Worm (Caenorhabditis elegans): ENCODE measurements around the gene F15E6.3.

F15E6.3 gene

DNA sequence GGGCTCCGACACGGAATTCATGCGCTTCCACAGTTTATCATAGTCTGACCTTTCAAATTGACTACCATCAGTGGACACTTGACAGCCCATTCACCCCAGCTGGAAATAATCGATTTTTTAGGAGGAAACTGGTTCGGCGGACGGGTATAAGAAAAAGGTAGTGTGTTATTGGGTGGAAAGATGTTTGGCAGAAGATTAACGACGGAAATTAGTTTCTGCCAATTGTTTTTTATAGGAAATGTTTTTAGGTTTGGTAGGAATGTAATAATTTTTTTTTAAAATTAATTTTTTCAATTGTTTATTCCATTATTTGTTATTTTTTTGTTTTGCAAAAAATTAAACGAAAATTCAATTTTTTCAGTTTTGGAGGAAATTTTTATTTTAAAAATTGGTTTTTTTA is 4.3 kb downstream of the F15E6.3 start, which contains the start of gene F15E6.9:
TSS of gene F15E6.9 (minus strand) at position 101 of the 400 bp plus-strand sequence.
- TF ChIP-seq athp-1 (tag; optimal IDR thresholded peaks at IDR 0.05), result no peak
- no peak for TF ChIP-seq B0261.1 (tag; optimal IDR thresholded peaks at IDR 0.05)
- TF ChIP-seq Y53F4B.3 (GFP tag; IDR thresholded peaks at IDR 0.05), result no peak
- no peak for TF ChIP-seq sdz-38 (tag; optimal IDR thresholded peaks at IDR 0.05)
- TF ChIP-seq ceh-91 (GFP tag; IDR thresholded peaks at IDR 0.05), result no peak
- no peak for TF ChIP-seq F23B12.7 (tag; optimal IDR thresholded peaks at IDR 0.05; ENCODE audit: insufficient read depth)
- no peak for TF ChIP-seq lin-40 (tag; optimal IDR thresholded peaks at IDR 0.05)
- TF ChIP-seq B0035.1 (tag; optimal IDR thresholded peaks at IDR 0.05), result no peak
- no peak for TF ChIP-seq C17E4.6 (GFP tag; IDR thresholded peaks at IDR 0.05)
- no peak for TF ChIP-seq hmg-1.2 (GFP tag; IDR thresholded peaks at IDR 0.05)
- TF ChIP-seq T26A5.8 (tag; optimal IDR thresholded peaks at IDR 0.05), result no peak
- no peak for TF ChIP-seq mcd-1 (GFP tag; IDR thresholded peaks at IDR 0.05)
- TF ChIP-seq nfya-2 (GFP tag; IDR thresholded peaks at IDR 0.05), result no peak
- no peak for TF ChIP-seq nhr-80 (tag; optimal IDR thresholded peaks at IDR 0.05)
- no peak for TF ChIP-seq mes-4 (tag; optimal IDR thresholded peaks at IDR 0.05)
- no peak for TF ChIP-seq F37B4.10 (GFP tag; IDR thresholded peaks at IDR 0.05)
- TF ChIP-seq Y79H2A.3 (GFP tag; conservative IDR thresholded peaks at IDR 0.05), result no peak
- TF ChIP-seq madf-3 (GFP tag; IDR thresholded peaks at IDR 0.05), result no peak
- TF ChIP-seq Y67H2A.10 (GFP tag; conservative IDR thresholded peaks at IDR 0.05), result no peak
- no peak for TF ChIP-seq efl-1 (GFP tag; optimal IDR thresholded peaks at IDR 0.05)

DNA sequence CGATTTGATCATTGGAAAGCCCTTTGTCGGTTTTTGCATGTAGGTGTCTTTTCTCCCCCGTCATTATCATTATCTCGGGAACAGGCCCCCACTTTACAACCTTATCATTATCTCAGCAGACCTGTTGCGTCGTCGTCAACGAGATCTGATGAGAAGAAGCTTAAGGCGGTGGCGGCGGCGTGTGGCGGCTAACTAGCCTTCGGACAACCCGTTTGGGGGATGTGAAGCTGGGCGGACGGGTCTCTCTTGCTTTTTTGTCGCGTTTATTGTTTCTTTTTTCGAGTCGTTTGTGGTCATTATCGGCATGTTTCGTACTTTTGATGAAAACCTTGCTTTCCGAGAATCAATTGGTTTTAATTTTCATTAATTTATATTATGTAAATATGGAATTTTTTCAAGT is 5.3 kb downstream of the F15E6.3 start:
- no peak for TF ChIP-seq T07F8.4 (tag; optimal IDR thresholded peaks at IDR 0.05)

DNA sequence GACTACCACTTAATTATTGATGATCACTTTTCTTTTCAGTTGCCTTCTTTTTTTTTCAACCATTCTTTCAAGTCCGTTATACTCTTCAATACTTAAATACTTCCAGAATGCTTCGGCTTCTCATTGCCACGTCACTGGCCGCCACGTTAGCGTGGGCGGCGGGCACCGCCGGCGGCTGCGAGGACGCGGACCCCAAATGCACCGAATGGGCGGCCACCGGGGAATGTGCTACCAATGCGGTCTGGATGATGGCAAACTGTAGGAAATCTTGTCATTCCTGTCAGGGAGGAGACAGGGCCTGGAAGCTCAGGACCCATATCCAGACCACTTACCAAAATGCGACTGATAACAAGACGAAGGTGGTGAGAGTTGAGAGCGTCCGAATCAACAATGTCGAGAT is 6.5 kb downstream of the F15E6.3 start, which contains the start of gene lgc-22:
TSS of gene lgc-22 (plus strand) at position 105 of the 400 bp plus-strand sequence.
- no peak for TF ChIP-seq ztf-26 (tag; optimal IDR thresholded peaks at IDR 0.05)
- TF ChIP-seq zfh-2 (GFP tag; conservative IDR thresholded peaks at IDR 0.05), result peak; percentile 87
- peak; percentile 28; the same call in 1 of the 2 replicates for TF ChIP-seq dox-1 (GFP tag; IDR thresholded peaks at IDR 0.05)
- no peak for TF ChIP-seq zim-3 (tag; optimal IDR thresholded peaks at IDR 0.05)
- peak; percentile 47; the same call in 1 of the 2 replicates for TF ChIP-seq egrh-3 (GFP tag; IDR thresholded peaks at IDR 0.05)
- TF ChIP-seq nfyb-1 (GFP tag; IDR thresholded peaks at IDR 0.05), result 0 out of 2 replicates have a peak, but pooled peaks have one; percentile 30
- TF ChIP-seq nhr-80 (tag; optimal IDR thresholded peaks at IDR 0.05), result no peak
- TF ChIP-seq lsy-27 (tag; optimal IDR thresholded peaks at IDR 0.05; ENCODE audit: borderline replicate concordance, insufficient read depth), result no peak
- no peak for TF ChIP-seq aptf-3 (GFP tag; IDR thresholded peaks at IDR 0.05)
- TF ChIP-seq F55B11.4 (tag; optimal IDR thresholded peaks at IDR 0.05; ENCODE audit: borderline replicate concordance, insufficient read depth), result no peak

DNA sequence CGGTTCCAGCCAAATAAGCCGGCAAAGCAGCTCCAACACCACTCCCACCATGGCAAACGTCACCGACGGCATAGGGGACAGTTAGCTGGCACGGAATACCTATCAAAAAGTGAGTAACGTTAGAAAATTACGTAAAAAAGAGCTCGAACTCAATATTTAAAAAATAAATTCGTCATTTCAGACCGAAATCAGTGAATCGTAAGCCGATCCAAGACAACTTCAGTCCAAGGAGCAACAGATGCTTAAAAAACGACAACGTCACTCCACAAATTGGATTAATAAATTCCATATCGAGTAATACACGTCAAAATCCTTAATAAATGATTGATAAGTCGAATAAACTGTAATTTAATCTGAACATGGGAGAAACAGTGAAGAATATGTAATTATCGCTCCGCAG is 11.6 kb downstream of the F15E6.3 start:
- no peak for TF ChIP-seq tlf-1 (GFP tag; optimal IDR thresholded peaks at IDR 0.05)
- TF ChIP-seq sdz-38 (tag; optimal IDR thresholded peaks at IDR 0.05), result no peak
- no peak for TF ChIP-seq him-1 (tag; optimal IDR thresholded peaks at IDR 0.05)
- no peak for TF ChIP-seq somi-1 (GFP tag; optimal IDR thresholded peaks at IDR 0.05)
- no peak for TF ChIP-seq efl-1 (GFP tag; optimal IDR thresholded peaks at IDR 0.05)
- TF ChIP-seq attf-6 (GFP tag; IDR thresholded peaks at IDR 0.05), result no peak
- no peak for TF ChIP-seq ama-1 (optimal IDR thresholded peaks at IDR 0.05)
- no peak for TF ChIP-seq ama-1 (GFP tag; optimal IDR thresholded peaks at IDR 0.05)
- no peak for TF ChIP-seq mes-4 (tag; optimal IDR thresholded peaks at IDR 0.05)
- no peak for TF ChIP-seq mxl-1 (tag; optimal IDR thresholded peaks at IDR 0.05)
- TF ChIP-seq unc-130 (GFP tag; optimal IDR thresholded peaks at IDR 0.05), result no peak
- TF ChIP-seq lag-1 (GFP tag; IDR thresholded peaks at IDR 0.05), result no peak
- TF ChIP-seq Y53F4B.3 (GFP tag; IDR thresholded peaks at IDR 0.05), result no peak
- no peak for TF ChIP-seq Y79H2A.3 (GFP tag; conservative IDR thresholded peaks at IDR 0.05)
- no peak for TF ChIP-seq dpl-1 (GFP tag; optimal IDR thresholded peaks at IDR 0.05)
- no peak for TF ChIP-seq nfya-1 (tag; optimal IDR thresholded peaks at IDR 0.05; ENCODE audit: borderline replicate concordance, insufficient read depth)
- no peak for TF ChIP-seq madf-6 (GFP tag; IDR thresholded peaks at IDR 0.05)
